Worm (Caenorhabditis elegans) whole organism, young adult: ENCODE results near the gene K08F11.1.

Experiments
- B0336.3 ChIP-seq: fragments of 200-800 bp; sonication (Bioruptor generic); IDR thresholded peaks from 2 replicates; pipeline ENCODE4 v1.3.6; 2022; ENCODE audit warnings: missing genetic modification characterization, missing compliant biosample characterization
- C06A6.2 ChIP-seq: fragments of 200-800 bp; sonication (Bioruptor generic); conservative IDR thresholded peaks from 2 replicates; pipeline ENCODE4 v1.3.6; 2022; ENCODE audit warnings: missing genetic modification characterization, missing compliant biosample characterization
- F10E7.11 ChIP-seq: sonication (generic microtip); optimal IDR thresholded peaks from 2 replicates; lab custom pipeline; 2017; ENCODE audit warnings: mild to moderate bottlenecking, missing genetic modification characterization, moderate library complexity, missing compliant biosample characterization
- F33H1.4 ChIP-seq: fragments of 200-800 bp; sonication (Bioruptor generic); IDR thresholded peaks from 2 replicates; pipeline ENCODE4 v1.3.6; 2022; ENCODE audit warnings: missing genetic modification reagents, missing genetic modification characterization, missing compliant biosample characterization
- F39B2.1 ChIP-seq: fragments of 200-800 bp; sonication (Bioruptor generic); IDR thresholded peaks from 2 replicates; pipeline ENCODE4 v1.3.6; 2022; ENCODE audit warnings: missing genetic modification reagents, missing genetic modification characterization, missing compliant biosample characterization
- F49E8.2 ChIP-seq: sonication (generic microtip); optimal IDR thresholded peaks from 3 replicates; lab custom pipeline; 2017; ENCODE audit warnings: missing genetic modification characterization, mild to moderate bottlenecking, missing compliant biosample characterization, antibody characterized with exemption, moderate library complexity; ENCODE audit not compliant: insufficient read depth
- F57A8.1 ChIP-seq: fragments of 200-800 bp; sonication (Bioruptor generic); optimal IDR thresholded peaks from 2 replicates; lab custom pipeline; 2018; ENCODE audit warnings: mild to moderate bottlenecking, missing genetic modification characterization, moderate library complexity, missing compliant biosample characterization
- K11D2.4 ChIP-seq: fragments of 200-800 bp; sonication (Bioruptor generic); IDR thresholded peaks from 2 replicates; pipeline ENCODE4 v1.3.6; 2022; ENCODE audit warnings: missing genetic modification reagents, missing genetic modification characterization, missing compliant biosample characterization
- Y53F4B.3 ChIP-seq: fragments of 200-800 bp; sonication (Bioruptor generic); IDR thresholded peaks from 2 replicates; pipeline ENCODE4 v1.3.6; 2022; ENCODE audit warnings: missing genetic modification reagents, missing genetic modification characterization, missing compliant biosample characterization
- akir-1 ChIP-seq: fragments of 200-800 bp; sonication (Bioruptor generic); optimal IDR thresholded peaks from 2 replicates; lab custom pipeline; 2018; ENCODE audit warnings: mild to moderate bottlenecking, missing genetic modification characterization, moderate library complexity, missing compliant biosample characterization
- ama-1 ChIP-seq, 3 experiments: fragments of 150-350 bp in 1 of 3; sonication (generic microtip) in 2 of 3; optimal IDR thresholded peaks; 2 replicates each; lab custom pipeline; 2014 to 2018; ENCODE audit warnings: missing biosample characterization in 2 of 3, missing genetic modification characterization in 2 of 3, missing genetic modification reagents in 2 of 3
- attf-3 ChIP-seq: fragments of 200-800 bp; sonication (Bioruptor generic); conservative IDR thresholded peaks from 2 replicates; pipeline ENCODE4 v1.3.6; 2022; ENCODE audit warnings: missing genetic modification reagents, missing genetic modification characterization, missing compliant biosample characterization
- attf-5 ChIP-seq: fragments of 200-800 bp; sonication (Bioruptor generic); optimal IDR thresholded peaks from 2 replicates; lab custom pipeline; 2018; ENCODE audit warnings: mild to moderate bottlenecking, missing genetic modification characterization, missing compliant biosample characterization
- bed-2 ChIP-seq: fragments of 200-800 bp; sonication (Bioruptor generic); IDR thresholded peaks from 2 replicates; pipeline ENCODE4 v1.3.6; 2022; ENCODE audit warnings: missing genetic modification reagents, missing genetic modification characterization, missing compliant biosample characterization
- ceh-27 ChIP-seq: fragments of 200-800 bp; sonication (Bioruptor generic); optimal IDR thresholded peaks from 2 replicates; lab custom pipeline; 2018; ENCODE audit warnings: mild to moderate bottlenecking, missing genetic modification characterization, moderate library complexity, missing compliant biosample characterization
- chd-7 ChIP-seq: sonication (generic microtip); optimal IDR thresholded peaks from 2 replicates; lab custom pipeline; 2016; ENCODE audit warnings: mild to moderate bottlenecking, missing genetic modification characterization, moderate library complexity, missing compliant biosample characterization
- dpff-1 ChIP-seq: sonication (generic microtip); optimal IDR thresholded peaks from 2 replicates; lab custom pipeline; 2017; ENCODE audit warnings: mild to moderate bottlenecking, missing genetic modification characterization, missing compliant biosample characterization
- egl-44 ChIP-seq: fragments of 200-800 bp; sonication (Bioruptor generic); IDR thresholded peaks from 2 replicates; pipeline ENCODE4 v1.3.6; 2022; ENCODE audit warnings: missing genetic modification reagents, missing genetic modification characterization, missing compliant biosample characterization
- egrh-3 ChIP-seq: fragments of 200-800 bp; sonication (Bioruptor generic); IDR thresholded peaks from 2 replicates; pipeline ENCODE4 v1.3.6; 2022; ENCODE audit warnings: missing genetic modification reagents, missing genetic modification characterization, missing compliant biosample characterization
- ets-4 ChIP-seq: fragments of 200-800 bp; sonication (Bioruptor generic); optimal IDR thresholded peaks from 2 replicates; lab custom pipeline; 2018; ENCODE audit warnings: mild to moderate bottlenecking, missing genetic modification characterization, missing compliant biosample characterization
- lag-1 ChIP-seq: fragments of 200-800 bp; sonication (Bioruptor generic); IDR thresholded peaks from 2 replicates; pipeline ENCODE4 v1.3.6; 2022; ENCODE audit warnings: missing genetic modification reagents, missing genetic modification characterization, missing compliant biosample characterization
- let-607 ChIP-seq, 2 experiments: fragments of 200-800 bp in 1 of 2; sonication (Bioruptor generic) in 1 of 2; sonication (generic microtip) in 1 of 2; optimal IDR thresholded peaks; 2 replicates each; lab custom pipeline; 2016 to 2018; ENCODE audit warnings: mild to moderate bottlenecking in 2 of 2, missing compliant biosample characterization in 2 of 2, missing genetic modification characterization in 2 of 2, moderate library complexity in 2 of 2, missing genotype in 1 of 2
- lin-26 ChIP-seq: fragments of 200-800 bp; sonication (Bioruptor generic); IDR thresholded peaks from 2 replicates; pipeline ENCODE4 v1.3.6; 2022; ENCODE audit warnings: missing genetic modification reagents, missing genetic modification characterization, missing compliant biosample characterization
- lin-35 ChIP-seq, 3 experiments: fragments of 150-350 bp in 2 of 3; sonication (generic microtip) in 1 of 3; optimal IDR thresholded peaks; 2 replicates each; lab custom pipeline; 2014 to 2018; ENCODE audit warnings: missing biosample characterization in 3 of 3, missing genetic modification characterization in 3 of 3, missing genetic modification reagents in 3 of 3
- lin-40 ChIP-seq: sonication (generic microtip); optimal IDR thresholded peaks from 2 replicates; lab custom pipeline; 2016; ENCODE audit warnings: missing genetic modification characterization, mild to moderate bottlenecking, missing compliant biosample characterization, missing genotype, missing genetic modification reagents
- lsy-27 ChIP-seq: sonication (generic microtip); optimal IDR thresholded peaks from 2 replicates; lab custom pipeline; 2017; ENCODE audit warnings: missing genetic modification characterization, mild to moderate bottlenecking, missing compliant biosample characterization, antibody characterized with exemption, missing genotype, borderline replicate concordance; ENCODE audit not compliant: insufficient read depth
- madf-8 ChIP-seq: fragments of 200-800 bp; sonication (Bioruptor generic); conservative IDR thresholded peaks from 2 replicates; pipeline ENCODE4 v1.3.6; 2022; ENCODE audit warnings: missing genetic modification reagents, missing genetic modification characterization, missing compliant biosample characterization
- mcd-1 ChIP-seq: fragments of 200-800 bp; sonication (Bioruptor generic); IDR thresholded peaks from 2 replicates; pipeline ENCODE4 v1.3.6; 2022; ENCODE audit warnings: missing genetic modification reagents, missing genetic modification characterization, missing compliant biosample characterization
- mes-4 ChIP-seq: sonication (generic microtip); optimal IDR thresholded peaks from 2 replicates; lab custom pipeline; 2016; ENCODE audit warnings: missing genotype, missing genetic modification characterization, missing compliant biosample characterization
- nfyb-1 ChIP-seq: fragments of 200-800 bp; sonication (Bioruptor generic); IDR thresholded peaks from 2 replicates; pipeline ENCODE4 v1.3.6; 2022; ENCODE audit warnings: missing genetic modification reagents, missing genetic modification characterization, missing compliant biosample characterization
- nhr-120 ChIP-seq: fragments of 200-800 bp; sonication (Bioruptor generic); IDR thresholded peaks from 2 replicates; pipeline ENCODE4 v1.3.6; 2022; ENCODE audit warnings: missing genetic modification characterization, missing compliant biosample characterization
- rcor-1 ChIP-seq: fragments of 200-800 bp; sonication (Bioruptor generic); IDR thresholded peaks from 2 replicates; pipeline ENCODE4 v1.3.6; 2022; ENCODE audit warnings: missing genetic modification reagents, missing genetic modification characterization, missing compliant biosample characterization
- rec-8 ChIP-seq, 2 experiments: sonication (generic microtip); optimal IDR thresholded peaks; 2 replicates each; lab custom pipeline; 2016; ENCODE audit warnings: mild to moderate bottlenecking in 2 of 2, missing genetic modification characterization in 2 of 2, missing genetic modification reagents in 2 of 2, missing genotype in 2 of 2, missing biosample characterization in 1 of 2, missing compliant biosample characterization in 1 of 2, moderate library complexity in 1 of 2
- rpc-1 ChIP-seq, 2 experiments: fragments of 150-350 bp in 1 of 2; sonication (generic microtip) in 1 of 2; optimal IDR thresholded peaks; 2 replicates each; lab custom pipeline; 2014 to 2018; ENCODE audit warnings: missing biosample characterization in 1 of 2, missing genetic modification characterization in 1 of 2, missing genetic modification reagents in 1 of 2, missing genotype in 1 of 2
- sea-2 ChIP-seq: fragments of 200-800 bp; sonication (Bioruptor generic); IDR thresholded peaks from 2 replicates; pipeline ENCODE4 v1.3.6; 2022; ENCODE audit warnings: missing genetic modification characterization, missing compliant biosample characterization
- snpc-3.4 ChIP-seq: sonication (generic microtip); optimal IDR thresholded peaks from 2 replicates; lab custom pipeline; 2017; ENCODE audit warnings: missing genetic modification characterization, mild to moderate bottlenecking, missing compliant biosample characterization, antibody characterized with exemption, moderate library complexity, missing genotype, missing genetic modification reagents
- tbp1 ChIP-seq: fragments of 200-800 bp; sonication (Bioruptor generic); optimal IDR thresholded peaks from 2 replicates; lab custom pipeline; 2018; ENCODE audit warnings: mild to moderate bottlenecking, missing genetic modification characterization, missing compliant biosample characterization
- unc-130 ChIP-seq: sonication (generic microtip); optimal IDR thresholded peaks from 2 replicates; lab custom pipeline; 2016; ENCODE audit warnings: missing genetic modification reagents, missing genetic modification characterization, missing compliant biosample characterization
- xnd-1 ChIP-seq: sonication (generic microtip); optimal IDR thresholded peaks from 2 replicates; lab custom pipeline; 2016; ENCODE audit warnings: missing genotype, missing genetic modification reagents, missing genetic modification characterization, missing compliant biosample characterization
- zfh-2 ChIP-seq: fragments of 200-800 bp; sonication (Bioruptor generic); conservative IDR thresholded peaks from 2 replicates; pipeline ENCODE4 v1.3.6; 2022; ENCODE audit warnings: missing genetic modification reagents, missing genetic modification characterization, missing compliant biosample characterization
- zim-3 ChIP-seq: sonication (generic microtip); optimal IDR thresholded peaks from 2 replicates; lab custom pipeline; 2017; ENCODE audit warnings: mild to moderate bottlenecking, missing genetic modification characterization, moderate library complexity, missing compliant biosample characterization
- ztf-26 ChIP-seq: sonication (generic microtip); optimal IDR thresholded peaks from 2 replicates; lab custom pipeline; 2017; ENCODE audit warnings: missing genetic modification characterization, missing compliant biosample characterization
- ztf-28 ChIP-seq: fragments of 200-800 bp; sonication (Bioruptor generic); IDR thresholded peaks from 2 replicates; pipeline ENCODE4 v1.3.6; 2022; ENCODE audit warnings: missing genetic modification reagents, missing genetic modification characterization, missing compliant biosample characterization
- ztf-3 ChIP-seq: fragments of 200-800 bp; sonication (Bioruptor generic); optimal IDR thresholded peaks from 2 replicates; lab custom pipeline; 2018; ENCODE audit warnings: mild to moderate bottlenecking, missing genetic modification characterization, missing compliant biosample characterization

Gene K08F11.1

ce11 chrIV:4748408-4749105 lies 23.9 kb downstream of the K08F11.1 start, which contains the start of gene cyc-2.1 (continued):
- TF ChIP-seq B0336.3: peak; percentile 88
- no peak for TF ChIP-seq ztf-3
- no peak for TF ChIP-seq nhr-120 (GFP tag; lab: Robert Waterston, UW)
- peak; percentile 41 for TF ChIP-seq F33H1.4
- TF ChIP-seq Y53F4B.3 (GFP tag; lab: Robert Waterston, UW): no peak
- no peak for TF ChIP-seq ztf-28
- no peak for TF ChIP-seq lag-1
- TF ChIP-seq snpc-3.4 (tag; lab: Kevin White, UChicago): peak; percentile 92
- peak; percentile 92 for TF ChIP-seq attf-5 (GFP tag; lab: Kevin White, UChicago)
- no peak for TF ChIP-seq zim-3 (tag; lab: Kevin White, UChicago)
- TF ChIP-seq bed-2: no peak
- no peak for TF ChIP-seq rpc-1 (optimal IDR thresholded peaks at IDR 0.05; lab: Kevin White, UChicago)
- TF ChIP-seq rpc-1 (tag; optimal IDR thresholded peaks at IDR 0.05; lab: Kevin White, UChicago): no peak
- TF ChIP-seq tbp1 (GFP tag; lab: Kevin White, UChicago): peak; percentile 59
- TF ChIP-seq mcd-1 (GFP tag; lab: Robert Waterston, UW): peak; percentile 81
- TF ChIP-seq zfh-2: peak; percentile 93
- TF ChIP-seq rec-8 (tag; optimal IDR thresholded peaks at IDR 0.05; lab: Kevin White, UChicago): no peak
- TF ChIP-seq ztf-26 (tag; lab: Kevin White, UChicago): peak; percentile 72
- no peak for TF ChIP-seq ama-1 (optimal IDR thresholded peaks at IDR 0.05; lab: Kevin White, UChicago)
- TF ChIP-seq ama-1 (GFP tag; optimal IDR thresholded peaks at IDR 0.05; lab: Kevin White, UChicago): peak; percentile 34 to 66
- TF ChIP-seq mes-4 (tag; lab: Kevin White, UChicago): peak; percentile 6
- TF ChIP-seq let-607 (tag; optimal IDR thresholded peaks at IDR 0.05; lab: Kevin White, UChicago): peak in 1 of 2 experiments; percentile 58
- TF ChIP-seq F57A8.1 (GFP tag; lab: Kevin White, UChicago): no peak
- no peak for TF ChIP-seq lsy-27
- TF ChIP-seq unc-130 (GFP tag; lab: Kevin White, UChicago): peak; percentile 43
- no peak for TF ChIP-seq F10E7.11 (tag; lab: Kevin White, UChicago)
- TF ChIP-seq chd-7: no peak
- TF ChIP-seq F39B2.1 (GFP tag; lab: Robert Waterston, UW): peak; percentile 83
- no peak for TF ChIP-seq ets-4 (GFP tag; lab: Kevin White, UChicago)
- TF ChIP-seq lin-35 (GFP tag; optimal IDR thresholded peaks at IDR 0.05; lab: Kevin White, UChicago): peak in 1 of 3 experiments; percentile 51
- TF ChIP-seq xnd-1 (tag; lab: Kevin White, UChicago): peak; percentile 57
- no peak for TF ChIP-seq attf-3 (GFP tag; lab: Robert Waterston, UW)
- peak; percentile 90 for TF ChIP-seq F49E8.2 (tag; lab: Kevin White, UChicago)

DNA sequence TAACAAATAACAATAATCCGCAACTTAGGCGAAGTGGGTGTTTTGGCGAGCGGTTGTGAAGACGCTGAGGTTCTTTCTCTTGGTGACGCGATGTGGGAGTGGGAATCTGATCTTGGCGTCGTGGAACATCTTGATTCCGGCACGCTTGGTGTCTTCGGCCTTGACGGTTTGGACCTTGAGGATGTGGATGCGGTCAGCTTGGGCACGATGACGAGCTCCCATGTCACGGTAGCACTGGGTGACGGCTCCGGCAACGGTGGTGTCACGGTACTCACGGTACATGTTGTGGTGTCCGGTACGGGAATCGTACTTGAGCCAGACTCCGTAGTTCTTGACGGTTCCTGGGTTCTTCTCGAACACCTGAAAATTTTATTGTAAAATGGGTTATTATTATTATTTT lies 24.5 kb downstream of the K08F11.1 start:
- TF ChIP-seq ama-1 (optimal IDR thresholded peaks at IDR 0.05; lab: Kevin White, UChicago): no peak
- TF ChIP-seq ama-1 (GFP tag; optimal IDR thresholded peaks at IDR 0.05; lab: Kevin White, UChicago): no peak
- no peak for TF ChIP-seq ceh-27 (GFP tag; lab: Kevin White, UChicago)
- no peak for TF ChIP-seq rcor-1 (GFP tag; lab: Robert Waterston, UW)
- TF ChIP-seq egrh-3 (GFP tag; lab: Robert Waterston, UW): 0 out of 2 replicates have a peak, but pooled peaks have one; percentile 4
- no peak for TF ChIP-seq madf-8
- TF ChIP-seq unc-130 (GFP tag; lab: Kevin White, UChicago): no peak
- no peak for TF ChIP-seq K11D2.4 (GFP tag; lab: Robert Waterston, UW)
- no peak for TF ChIP-seq xnd-1 (tag; lab: Kevin White, UChicago)
- no peak for TF ChIP-seq egl-44 (GFP tag; lab: Robert Waterston, UW)
- TF ChIP-seq dpff-1 (tag; lab: Kevin White, UChicago): no peak
- TF ChIP-seq lin-26 (GFP tag; lab: Robert Waterston, UW): no peak
- TF ChIP-seq sea-2 (GFP tag; lab: Robert Waterston, UW): no peak
- no peak for TF ChIP-seq ztf-3
- no peak for TF ChIP-seq akir-1 (GFP tag; lab: Kevin White, UChicago)
- TF ChIP-seq C06A6.2 (GFP tag; lab: Robert Waterston, UW): no peak
- peak; percentile 75 for TF ChIP-seq zfh-2
- TF ChIP-seq lin-40: no peak
- peak; percentile 5; the same call in 1 of the 2 replicates for TF ChIP-seq nfyb-1 (GFP tag; lab: Robert Waterston, UW)
- no peak for TF ChIP-seq rec-8 (tag; optimal IDR thresholded peaks at IDR 0.05; lab: Kevin White, UChicago)
